Worm (Caenorhabditis elegans) whole organism, L1 larva: ENCODE results near the gene wht-3.

Experiments
- F16B12.6 ChIP-seq: fragments of 150-350 bp; optimal IDR thresholded peaks from 2 replicates; lab custom pipeline; 2014; ENCODE audit warnings: missing biosample characterization, missing genetic modification characterization
- blmp-1 ChIP-seq: fragments of 150-350 bp; optimal IDR thresholded peaks from 2 replicates; lab custom pipeline; 2014; ENCODE audit warnings: missing biosample characterization, missing genetic modification characterization
- ceh-63 ChIP-seq: fragments of 200-800 bp; sonication (Bioruptor generic); optimal IDR thresholded peaks from 2 replicates; lab custom pipeline; 2018; ENCODE audit warnings: mild to moderate bottlenecking, missing genetic modification characterization, missing compliant biosample characterization
- ceh-88 ChIP-seq: fragments of 200-800 bp; sonication (Bioruptor generic); IDR thresholded peaks from 2 replicates; pipeline ENCODE4 v1.3.6; 2022; ENCODE audit warnings: missing genetic modification characterization, missing compliant biosample characterization
- ces-1 ChIP-seq: fragments of 150-350 bp; optimal IDR thresholded peaks from 2 replicates; lab custom pipeline; 2014; ENCODE audit warnings: missing biosample characterization, missing genetic modification reagents, missing genetic modification characterization
- dpl-1 ChIP-seq, 3 experiments: fragments of 150-350 bp in 2 of 3; sonication (generic microtip) in 1 of 3; optimal IDR thresholded peaks; 2 replicates each; lab custom pipeline; 2014 to 2017; ENCODE audit warnings: missing biosample characterization in 3 of 3, missing genetic modification characterization in 3 of 3, missing genetic modification reagents in 3 of 3
- dsc-1 ChIP-seq: sonication (generic microtip); optimal IDR thresholded peaks from 2 replicates; lab custom pipeline; 2016; ENCODE audit warnings: mild to moderate bottlenecking, missing genetic modification characterization, missing compliant biosample characterization
- efl-1 ChIP-seq, 4 experiments: fragments of 150-350 bp; optimal IDR thresholded peaks in 3 of 4; peaks in 1 of 4; 1 replicate in 1 of 4; 2 replicates in 3 of 4; lab custom pipeline; 2014; ENCODE audit warnings: missing biosample characterization in 2 of 4, missing genetic modification characterization in 2 of 4, missing genetic modification reagents in 2 of 4
- elt-2 ChIP-seq: sonication (generic microtip); optimal IDR thresholded peaks from 2 replicates; lab custom pipeline; 2016; ENCODE audit warnings: missing genetic modification characterization, mild to moderate bottlenecking, inconsistent platforms, missing compliant biosample characterization, missing genetic modification reagents
- elt-3 ChIP-seq, 6 experiments: fragments of 150-350 bp in 1 of 6; sonication (generic microtip); optimal IDR thresholded peaks; 2 replicates each; lab custom pipeline; 2017 to 2018; ENCODE audit warnings: missing biosample characterization in 6 of 6, missing genetic modification characterization in 6 of 6, inconsistent platforms in 1 of 6
- fkh-10 ChIP-seq: sonication (generic microtip); optimal IDR thresholded peaks from 2 replicates; lab custom pipeline; 2017; ENCODE audit warnings: missing biosample characterization, missing genetic modification reagents, missing genetic modification characterization
- fos-1 ChIP-seq: fragments of 150-350 bp; optimal IDR thresholded peaks from 2 replicates; lab custom pipeline; 2014; ENCODE audit warnings: missing biosample characterization, missing genetic modification characterization
- grh-1 ChIP-seq: fragments of 200-800 bp; sonication (Bioruptor generic); IDR thresholded peaks from 2 replicates; pipeline ENCODE4 v1.3.6; 2022; ENCODE audit warnings: missing genetic modification reagents, missing genetic modification characterization, missing compliant biosample characterization
- hlh-17 ChIP-seq: fragments of 200-800 bp; sonication (Bioruptor generic); optimal IDR thresholded peaks from 2 replicates; lab custom pipeline; 2018; ENCODE audit warnings: missing genetic modification characterization, mild to moderate bottlenecking, missing compliant biosample characterization, moderate library complexity, borderline replicate concordance
- hpl-2 ChIP-seq: fragments of 150-350 bp; optimal IDR thresholded peaks from 2 replicates; lab custom pipeline; 2014; ENCODE audit warnings: missing biosample characterization, missing genetic modification reagents, missing genetic modification characterization
- lin-14 ChIP-seq: fragments of 200-800 bp; sonication (Bioruptor generic); optimal IDR thresholded peaks from 2 replicates; lab custom pipeline; 2018; ENCODE audit warnings: mild to moderate bottlenecking, missing genetic modification characterization, moderate library complexity, missing compliant biosample characterization
- lin-15B ChIP-seq: fragments of 150-350 bp; sonication (generic microtip); optimal IDR thresholded peaks from 3 replicates; lab custom pipeline; 2014; ENCODE audit warnings: missing biosample characterization, missing genetic modification characterization
- lin-39 ChIP-seq: fragments of 150-350 bp; optimal IDR thresholded peaks from 2 replicates; lab custom pipeline; 2014; ENCODE audit warnings: missing biosample characterization, missing genetic modification reagents, missing genetic modification characterization
- lir-3 ChIP-seq: sonication (generic microtip); optimal IDR thresholded peaks from 2 replicates; lab custom pipeline; 2016; ENCODE audit warnings: mild to moderate bottlenecking, missing genetic modification characterization, moderate library complexity, missing compliant biosample characterization; ENCODE audit not compliant: poor library complexity
- mef-2 ChIP-seq: fragments of 150-350 bp; optimal IDR thresholded peaks from 2 replicates; lab custom pipeline; 2014; ENCODE audit warnings: missing biosample characterization, missing genetic modification characterization
- nhr-12 ChIP-seq: sonication (generic microtip); optimal IDR thresholded peaks from 2 replicates; lab custom pipeline; 2017; ENCODE audit warnings: missing biosample characterization, missing genetic modification characterization
- nhr-20 ChIP-seq: sonication (generic microtip); optimal IDR thresholded peaks from 2 replicates; lab custom pipeline; 2016; ENCODE audit warnings: mild to moderate bottlenecking, missing genetic modification characterization, missing compliant biosample characterization
- nhr-237 ChIP-seq: fragments of 150-350 bp; optimal IDR thresholded peaks from 2 replicates; lab custom pipeline; 2014; ENCODE audit warnings: missing biosample characterization, missing genetic modification characterization
- nhr-90 ChIP-seq: sonication (generic microtip); optimal IDR thresholded peaks from 2 replicates; lab custom pipeline; 2016; ENCODE audit warnings: mild to moderate bottlenecking, missing genetic modification characterization, missing compliant biosample characterization; ENCODE audit not compliant: poor library complexity
- pag-3 ChIP-seq: sonication (generic microtip); optimal IDR thresholded peaks from 2 replicates; lab custom pipeline; 2017; ENCODE audit warnings: missing genetic modification characterization, mild to moderate bottlenecking, missing compliant biosample characterization, antibody characterized with exemption, borderline replicate concordance; ENCODE audit not compliant: insufficient read depth
- pqm-1 ChIP-seq: sonication (generic microtip); optimal IDR thresholded peaks from 3 replicates; lab custom pipeline; 2017; ENCODE audit warnings: missing biosample characterization, missing genetic modification characterization
- rnt-1 ChIP-seq: sonication (generic microtip); optimal IDR thresholded peaks from 2 replicates; lab custom pipeline; 2016; ENCODE audit warnings: mild to moderate bottlenecking, missing genetic modification characterization, moderate library complexity, missing compliant biosample characterization
- skn-1 ChIP-seq: fragments of 150-350 bp; optimal IDR thresholded peaks from 2 replicates; lab custom pipeline; 2014; ENCODE audit warnings: missing biosample characterization, missing genetic modification characterization
- sox-4 ChIP-seq: sonication (generic microtip); optimal IDR thresholded peaks from 2 replicates; lab custom pipeline; 2016; ENCODE audit warnings: missing genetic modification characterization, missing compliant biosample characterization
- sup-37 ChIP-seq: fragments of 200-800 bp; sonication (Bioruptor generic); optimal IDR thresholded peaks from 2 replicates; lab custom pipeline; 2018; ENCODE audit warnings: mild to moderate bottlenecking, missing genetic modification characterization, missing compliant biosample characterization
- unc-130 ChIP-seq: fragments of 150-350 bp; optimal IDR thresholded peaks from 2 replicates; lab custom pipeline; 2017; ENCODE audit warnings: missing biosample characterization, missing genetic modification characterization, inconsistent platforms
- ztf-4 ChIP-seq: fragments of 150-350 bp; optimal IDR thresholded peaks from 2 replicates; lab custom pipeline; 2014; ENCODE audit warnings: missing biosample characterization, missing genetic modification characterization

Gene wht-3

ce11 chrIII:4181338-4181737 is 29.9 kb upstream of the wht-3 start, which contains the start of gene C16C10.1:
TSS of gene C16C10.1 (minus strand) at chrIII:4181438.
- TF ChIP-seq elt-2 (tag; lab: Kevin White, UChicago) (no peak), mef-2 (no peak), lir-3 (tag; lab: Kevin White, UChicago) (no peak), fkh-10 (GFP tag; lab: Kevin White, UChicago) (no peak), dsc-1 (tag; lab: Kevin White, UChicago) (no peak)
- TF ChIP-seq, all 84 proteins: peak for 0

- TF ChIP-seq ces-1 (GFP tag; lab: Kevin White, UChicago) (no peak), dpl-1 (GFP tag; optimal IDR thresholded peaks at IDR 0.05; lab: Kevin White, UChicago) (no peak), ztf-4 (tag; lab: Kevin White, UChicago) (no peak), efl-1 (optimal IDR thresholded peaks at IDR 0.05; lab: Kevin White, UChicago) (no peak), efl-1 (GFP tag; optimal IDR thresholded peaks at IDR 0.05 in 1 of 2; lab: Kevin White, UChicago) (no peak), mef-2 (no peak), nhr-12 (no peak), nhr-237 (tag; lab: Kevin White, UChicago) (no peak), hlh-17 (no peak), elt-3 (tag; optimal IDR thresholded peaks at IDR 0.05; lab: Kevin White, UChicago) (no peak), F16B12.6 (tag; lab: Kevin White, UChicago) (no peak), fos-1 (tag; lab: Kevin White, UChicago) (no peak), hpl-2 (no peak), lin-14 (GFP tag; lab: Kevin White, UChicago) (no peak), sup-37 (GFP tag; lab: Kevin White, UChicago) (no peak), skn-1 (tag; lab: Kevin White, UChicago) (no peak), lin-15B (no peak), ceh-88 (GFP tag; lab: Robert Waterston, UW) (no peak), ceh-63 (GFP tag; lab: Kevin White, UChicago) (no peak), dsc-1 (tag; lab: Kevin White, UChicago) (no peak)
These were observed 27.2 kb upstream of the wht-3 start, which contains the start of gene C16C10.2 for ce11 chrIII:4178564-4178963. TSS of gene C16C10.2 (minus strand) at chrIII:4178664.

- peak in 1 of 2 experiments; percentile 58 for TF ChIP-seq efl-1 (optimal IDR thresholded peaks at IDR 0.05; lab: Kevin White, UChicago)
- TF ChIP-seq efl-1 (GFP tag; optimal IDR thresholded peaks at IDR 0.05 in 1 of 2; lab: Kevin White, UChicago): no peak
- TF ChIP-seq ceh-63 (GFP tag; lab: Kevin White, UChicago): no peak
- no peak for TF ChIP-seq grh-1 (GFP tag; lab: Robert Waterston, UW)
- TF ChIP-seq rnt-1 (tag; lab: Kevin White, UChicago): no peak
- no peak for TF ChIP-seq sox-4 (tag; lab: Kevin White, UChicago)
- no peak for TF ChIP-seq hlh-17
- no peak for TF ChIP-seq elt-3 (tag; optimal IDR thresholded peaks at IDR 0.05; lab: Kevin White, UChicago)
- TF ChIP-seq pag-3 (tag; lab: Kevin White, UChicago): no peak
These were observed 24.8 kb upstream of the wht-3 start, which contains the start of the genes hrde-1 and C16C10.13 for ce11 chrIII:4176109-4176596. TSS of gene hrde-1 (minus strand) at chrIII:4176159. TSS of gene C16C10.13 (plus strand) at chrIII:4176440.

- no peak for TF ChIP-seq mef-2
- TF ChIP-seq nhr-90 (tag; lab: Kevin White, UChicago): no peak
- no peak for TF ChIP-seq blmp-1
- TF ChIP-seq ztf-4 (tag; lab: Kevin White, UChicago): no peak
- TF ChIP-seq nhr-20: no peak
- TF ChIP-seq, all 84 proteins: peak for 0
These were observed 24.1 kb upstream of the wht-3 start for ce11 chrIII:4175489-4175888.

ce11 chrIII:4172210-4172609 is 20.8 kb upstream of the wht-3 start:
- TF ChIP-seq unc-130 (no peak), pqm-1 (tag; lab: Kevin White, UChicago) (no peak), lin-39 (tag; lab: Kevin White, UChicago) (no peak)
- TF ChIP-seq, all 84 proteins: peak for 0
